Worm (Caenorhabditis elegans) whole organism, L2 larva: ENCODE data around the gene F22E5.20.

Experiments used
- C34F6.9 ChIP-seq: fragments of 150-350 bp; optimal IDR thresholded peaks from 2 replicates; lab custom pipeline; 2014; ENCODE audit warnings: missing biosample characterization, missing genetic modification characterization
- R02D3.7 ChIP-seq: fragments of 150-350 bp; optimal IDR thresholded peaks from 2 replicates; lab custom pipeline; 2014; ENCODE audit warnings: missing biosample characterization, missing genetic modification characterization
- ama-1 ChIP-seq: fragments of 150-350 bp; optimal IDR thresholded peaks from 2 replicates; lab custom pipeline; 2018; ENCODE audit warnings: inconsistent platforms
- elt-3 ChIP-seq: sonication (generic microtip); optimal IDR thresholded peaks from 2 replicates; lab custom pipeline; 2017; ENCODE audit warnings: missing biosample characterization, missing genetic modification characterization
- mbf-1 ChIP-seq: sonication (generic microtip); optimal IDR thresholded peaks from 2 replicates; lab custom pipeline; 2017; ENCODE audit warnings: missing biosample characterization, missing genetic modification characterization
- nhr-237 ChIP-seq: fragments of 150-350 bp; optimal IDR thresholded peaks from 2 replicates; lab custom pipeline; 2014; ENCODE audit warnings: missing biosample characterization, missing genetic modification characterization
- nhr-25 ChIP-seq: fragments of 150-350 bp; sonication (generic microtip); optimal IDR thresholded peaks from 3 replicates; lab custom pipeline; 2014; ENCODE audit warnings: missing biosample characterization, missing genetic modification characterization
- nhr-6 ChIP-seq: fragments of 150-350 bp; optimal IDR thresholded peaks from 2 replicates; lab custom pipeline; 2014; ENCODE audit warnings: missing biosample characterization, missing genetic modification characterization
- nhr-77 ChIP-seq: fragments of 150-350 bp; optimal IDR thresholded peaks from 2 replicates; lab custom pipeline; 2014; ENCODE audit warnings: missing biosample characterization, missing genetic modification characterization
- unc-39 ChIP-seq: fragments of 150-350 bp; optimal IDR thresholded peaks from 2 replicates; lab custom pipeline; 2014; ENCODE audit warnings: missing biosample characterization, missing genetic modification characterization

DNA sequence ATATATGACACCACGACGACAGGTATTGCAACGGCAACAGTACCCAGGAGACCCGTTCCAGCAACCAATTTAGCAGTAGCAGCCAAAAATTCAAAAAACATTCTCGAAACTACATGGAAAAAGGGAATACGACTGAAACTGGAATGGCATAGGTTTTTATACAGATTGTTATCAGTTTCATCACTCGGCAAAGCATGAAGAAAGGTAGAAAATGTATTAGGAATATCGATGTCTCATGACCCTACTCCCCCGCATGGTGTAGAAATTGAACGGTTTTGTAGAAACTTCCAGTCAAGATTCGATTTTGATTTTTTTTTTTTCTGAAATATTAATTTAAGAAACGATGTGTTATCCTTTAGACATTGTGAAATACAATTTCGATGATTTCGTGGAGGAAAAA, 37.5 kb upstream of the F22E5.20 start, which contains the start of gene T05A8.2:
- TF ChIP-seq R02D3.7, result no peak
- no peak for TF ChIP-seq nhr-25 (tag; lab: Kevin White, UChicago)
- no peak for TF ChIP-seq ama-1
- TF ChIP-seq nhr-77 (tag; lab: Kevin White, UChicago), result no peak
- TF ChIP-seq unc-39 (tag; lab: Kevin White, UChicago), result no peak
- TF ChIP-seq nhr-237 (tag; lab: Kevin White, UChicago), result no peak
- TF ChIP-seq elt-3 (tag; lab: Kevin White, UChicago), result no peak
- no peak for TF ChIP-seq mbf-1 (tag; lab: Kevin White, UChicago)
- no peak for TF ChIP-seq nhr-6 (tag; lab: Kevin White, UChicago)
- no peak for TF ChIP-seq C34F6.9
